Fruit fly (Drosophila melanogaster): ENCODE data around the gene CG14323.
A peak's percentile ranks its signal among the peaks of the same experiment; 100 is the strongest.

The CG14323 gene

DNA sequence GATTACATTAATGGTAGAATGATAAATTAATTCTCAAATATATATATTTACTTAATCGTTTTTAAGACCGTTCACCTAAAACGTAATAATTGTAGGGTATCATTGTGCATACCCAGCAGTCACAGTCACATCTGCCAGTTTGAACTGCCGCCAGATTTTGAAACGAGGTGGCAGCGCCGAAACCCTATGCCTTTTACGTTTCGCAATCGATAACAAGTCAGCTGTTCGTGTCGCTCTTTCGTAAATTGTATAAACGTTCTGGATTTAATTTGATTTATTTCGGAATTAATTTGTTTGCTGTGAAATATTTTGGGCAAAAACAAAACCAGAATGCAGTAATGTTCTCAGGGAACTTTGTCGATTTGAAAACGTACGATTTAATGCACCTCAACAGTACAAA, 25.5 kb upstream of the CG14323 start, which contains the start of gene CG14322 (continued):
- no peak for TF ChIP-seq pum (GFP tag; optimal IDR thresholded peaks at IDR 0.05)
- TF ChIP-seq CG18619 (GFP tag; optimal IDR thresholded peaks at IDR 0.05) = no peak
- no peak for TF ChIP-seq CG1233 (GFP tag; optimal IDR thresholded peaks at IDR 0.05)
- TF ChIP-seq repo (GFP tag; optimal IDR thresholded peaks at IDR 0.05) = no peak
- no peak for TF ChIP-seq Nf-YA (GFP tag; IDR thresholded peaks at IDR 0.05)
- TF ChIP-seq dimm (GFP tag; IDR thresholded peaks at IDR 0.05) = no peak
- no peak for TF ChIP-seq tio (GFP tag; optimal IDR thresholded peaks at IDR 0.05)
- no peak for TF ChIP-seq schlank (tag; optimal IDR thresholded peaks at IDR 0.05)
- TF ChIP-seq CG17829 (tag; optimal IDR thresholded peaks at IDR 0.05) = no peak
- no peak for TF ChIP-seq kah (GFP tag; optimal IDR thresholded peaks at IDR 0.05)
- no peak for TF ChIP-seq z (GFP tag; IDR thresholded peaks at IDR 0.05)
- TF ChIP-seq CG13123 (GFP tag; optimal IDR thresholded peaks at IDR 0.05) = no peak
- TF ChIP-seq CG18476 (GFP tag; optimal IDR thresholded peaks at IDR 0.05) = no peak
- TF ChIP-seq CG10431 (GFP tag; optimal IDR thresholded peaks at IDR 0.05) = no peak
- no peak for TF ChIP-seq Lpt (GFP tag; optimal IDR thresholded peaks at IDR 0.05)
- no peak for TF ChIP-seq kay (GFP tag; optimal IDR thresholded peaks at IDR 0.05)
- no peak for TF ChIP-seq CG1602 (GFP tag; optimal IDR thresholded peaks at IDR 0.05)
- no peak for TF ChIP-seq zen2 (GFP tag; IDR thresholded peaks at IDR 0.05; ENCODE audit: partially characterized antibody)
- TF ChIP-seq lab (GFP tag; optimal IDR thresholded peaks at IDR 0.05) = no peak
- no peak for TF ChIP-seq Dip2 (GFP tag; IDR thresholded peaks at IDR 0.05)
- no peak for TF ChIP-seq so (GFP tag; IDR thresholded peaks at IDR 0.05)
- peak; percentile 59 for TF ChIP-seq pzg (GFP tag; optimal IDR thresholded peaks at IDR 0.05)
- TF ChIP-seq Ets97D (GFP tag; optimal IDR thresholded peaks at IDR 0.05) = peak; percentile 6
- TF ChIP-seq Ptx1 (GFP tag; IDR thresholded peaks at IDR 0.05) = no peak
- TF ChIP-seq dm (GFP tag; optimal IDR thresholded peaks at IDR 0.05) = no peak
- TF ChIP-seq CG7745 (tag; optimal IDR thresholded peaks at IDR 0.05) = no peak
- TF ChIP-seq CG13624 (GFP tag; optimal IDR thresholded peaks at IDR 0.05) = no peak
- TF ChIP-seq Nf-YC (tag; optimal IDR thresholded peaks at IDR 0.05) = no peak
- TF ChIP-seq sr (GFP tag; IDR thresholded peaks at IDR 0.05) = no peak
- TF ChIP-seq Poxn (GFP tag; IDR thresholded peaks at IDR 0.05) = no peak
- TF ChIP-seq Aef1 (GFP tag; IDR thresholded peaks at IDR 0.05) = no peak
- no peak for TF ChIP-seq Chrac-16 (GFP tag; optimal IDR thresholded peaks at IDR 0.05)
- no peak for TF ChIP-seq Gsc (GFP tag; IDR thresholded peaks at IDR 0.05)
- no peak for TF ChIP-seq slou (GFP tag; optimal IDR thresholded peaks at IDR 0.05)
- TF ChIP-seq CG9727 (GFP tag; optimal IDR thresholded peaks at IDR 0.05) = no peak
- no peak for TF ChIP-seq Hr39 (optimal IDR thresholded peaks at IDR 0.05)
- TF ChIP-seq Side (GFP tag; optimal IDR thresholded peaks at IDR 0.05) = no peak
- no peak for TF ChIP-seq Neu2 (GFP tag; optimal IDR thresholded peaks at IDR 0.05; ENCODE audit: borderline replicate concordance)
- TF ChIP-seq Mrtf (GFP tag; IDR thresholded peaks at IDR 0.05) = no peak
- peak; percentile 75 for TF ChIP-seq MBD-R2 (GFP tag; IDR thresholded peaks at IDR 0.05)
- no peak for TF ChIP-seq Adf1 (GFP tag; IDR thresholded peaks at IDR 0.05)
- no peak for TF ChIP-seq CG4707 (GFP tag; optimal IDR thresholded peaks at IDR 0.05)
- TF ChIP-seq ara (GFP tag; IDR thresholded peaks at IDR 0.05) = no peak
- TF ChIP-seq Xbp1 (GFP tag; optimal IDR thresholded peaks at IDR 0.05) = peak; percentile 44
- TF ChIP-seq Atf3 (GFP tag; optimal IDR thresholded peaks at IDR 0.05) = no peak
- peak; percentile 54; the same call in 2 of the 4 replicates for TF ChIP-seq Gug (GFP tag; IDR thresholded peaks at IDR 0.05)
- TF ChIP-seq cas (GFP tag; IDR thresholded peaks at IDR 0.05) = no peak
- TF ChIP-seq CG7987 (GFP tag; optimal IDR thresholded peaks at IDR 0.05) = no peak
- TF ChIP-seq CG4328 (GFP tag; optimal IDR thresholded peaks at IDR 0.05) = no peak
- TF ChIP-seq mam (GFP tag; optimal IDR thresholded peaks at IDR 0.05) = peak; percentile 22
- no peak for TF ChIP-seq ash1 (GFP tag; optimal IDR thresholded peaks at IDR 0.05)
- peak; percentile 18 for TF ChIP-seq gem (tag; optimal IDR thresholded peaks at IDR 0.05)
- peak; percentile 68 for TF ChIP-seq CG2116 (GFP tag; optimal IDR thresholded peaks at IDR 0.05)
- peak; percentile 17 for TF ChIP-seq tin (GFP tag; optimal IDR thresholded peaks at IDR 0.05)

All from whole organism, embryonic.